Fruit fly (Drosophila melanogaster) S2 (cell line): ENCODE data around the gene png.

ENCODE experiments used
- CG8478 ChIP-seq: fragments of >200 bp; optimal IDR thresholded peaks from 2 replicates; lab custom pipeline; 2018
- CTCF ChIP-seq, 2 experiments: fragments of >200 bp; optimal IDR thresholded peaks; 2 replicates each; lab custom pipeline; 2018

DNA sequence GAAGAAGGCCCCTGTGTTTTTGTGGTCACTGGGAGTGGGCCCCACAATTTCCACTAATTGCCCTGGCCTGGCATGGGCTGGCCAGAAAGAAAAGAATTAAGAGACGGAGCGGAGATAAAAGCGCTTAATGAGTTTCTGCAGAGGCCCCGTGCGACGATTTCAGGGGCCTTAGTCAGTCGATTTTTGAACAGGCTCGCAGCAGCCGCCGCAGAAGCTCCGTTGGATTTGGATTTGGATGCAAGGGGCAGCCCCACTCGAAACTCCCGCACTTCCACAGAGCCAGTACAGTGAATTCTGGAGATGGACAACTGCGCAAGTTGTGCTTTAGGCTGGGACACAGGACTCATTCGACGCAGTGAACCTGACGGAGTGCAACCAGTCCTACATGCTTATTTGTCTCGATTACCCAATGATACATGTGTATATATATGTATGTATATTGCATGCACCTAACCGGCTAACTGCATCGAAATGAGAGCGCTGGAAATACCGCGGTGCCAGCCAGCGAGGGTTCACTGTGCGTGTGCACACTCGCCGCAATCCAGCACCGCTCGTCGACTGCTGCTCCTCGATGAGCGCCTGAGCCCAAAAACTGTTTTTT is 41.2 kb upstream of the png start:
- TF ChIP-seq CTCF (optimal IDR thresholded peaks at IDR 0.05; lab: Kevin White, UChicago) (no peak), CG8478 (lab: Kevin White, UChicago) (no peak)
